Worm (Caenorhabditis elegans) whole organism, L2 larva: ENCODE measurements around the gene mml-1.

Experiments
- F13H6.1 ChIP-seq: sonication (generic microtip); optimal IDR thresholded peaks from 2 replicates; lab custom pipeline; 2016; ENCODE audit warnings: missing genetic modification characterization, missing compliant biosample characterization
- R02D3.7 ChIP-seq: fragments of 150-350 bp; optimal IDR thresholded peaks from 2 replicates; lab custom pipeline; 2014; ENCODE audit warnings: missing biosample characterization, missing genetic modification characterization
- ama-1 ChIP-seq: fragments of 150-350 bp; optimal IDR thresholded peaks from 2 replicates; lab custom pipeline; 2018; ENCODE audit warnings: inconsistent platforms
- dmd-4 ChIP-seq: sonication (generic microtip); optimal IDR thresholded peaks from 2 replicates; lab custom pipeline; 2017; ENCODE audit warnings: missing biosample characterization, missing genetic modification characterization
- egl-27 ChIP-seq: sonication (generic microtip); optimal IDR thresholded peaks from 3 replicates; lab custom pipeline; 2017; ENCODE audit warnings: missing biosample characterization, missing genetic modification reagents, missing genetic modification characterization
- fos-1 ChIP-seq: fragments of 150-350 bp; optimal IDR thresholded peaks from 2 replicates; lab custom pipeline; 2014; ENCODE audit warnings: missing biosample characterization, missing genetic modification characterization
- lsy-2 ChIP-seq, 2 experiments: fragments of 150-350 bp in 1 of 2; sonication (generic microtip) in 1 of 2; optimal IDR thresholded peaks; 2 replicates each; lab custom pipeline; 2014 to 2017; ENCODE audit warnings: missing biosample characterization in 2 of 2, missing genetic modification characterization in 2 of 2
- nhr-10 ChIP-seq: sonication (generic microtip); optimal IDR thresholded peaks from 2 replicates; lab custom pipeline; 2017; ENCODE audit warnings: missing biosample characterization, missing genetic modification characterization
- nhr-11 ChIP-seq: fragments of 150-350 bp; optimal IDR thresholded peaks from 2 replicates; lab custom pipeline; 2014; ENCODE audit warnings: missing biosample characterization, missing genetic modification characterization
- nhr-129 ChIP-seq: fragments of 150-350 bp; optimal IDR thresholded peaks from 2 replicates; lab custom pipeline; 2014; ENCODE audit warnings: missing biosample characterization, missing genetic modification characterization
- nhr-237 ChIP-seq: fragments of 150-350 bp; optimal IDR thresholded peaks from 2 replicates; lab custom pipeline; 2014; ENCODE audit warnings: missing biosample characterization, missing genetic modification characterization
- peb-1 ChIP-seq: fragments of 150-350 bp; optimal IDR thresholded peaks from 2 replicates; lab custom pipeline; 2014; ENCODE audit warnings: missing biosample characterization, missing genetic modification characterization
- sma-9 ChIP-seq, 2 experiments: fragments of 150-350 bp in 1 of 2; sonication (generic microtip) in 1 of 2; optimal IDR thresholded peaks; 2 replicates each; lab custom pipeline; 2014 to 2016; ENCODE audit warnings: missing genetic modification characterization in 2 of 2, mild to moderate bottlenecking in 1 of 2, missing biosample characterization in 1 of 2, missing compliant biosample characterization in 1 of 2, missing genetic modification reagents in 1 of 2, moderate library complexity in 1 of 2

DNA sequence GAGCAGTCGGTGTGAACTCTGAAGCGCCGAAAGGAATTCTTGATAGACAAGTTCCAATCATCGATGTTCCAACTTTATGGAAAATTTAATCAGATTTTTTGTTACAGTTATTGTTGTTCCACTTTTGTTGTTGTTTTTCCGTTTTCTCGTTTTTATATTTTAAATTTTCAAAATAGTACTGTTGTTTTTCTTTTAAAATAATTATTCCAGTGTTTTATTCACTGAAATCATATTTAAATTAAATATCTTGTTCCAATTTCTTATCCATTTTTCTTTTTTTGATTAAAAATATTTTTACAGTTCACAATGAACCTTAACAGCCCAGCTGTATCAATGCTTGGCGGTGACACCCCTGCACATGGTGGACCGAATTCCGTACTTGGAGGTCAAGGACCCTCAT, 9.2 kb upstream of the mml-1 start, which contains the start of gene tbp-1:
- TF ChIP-seq ama-1 (lab: Kevin White, UChicago), result no peak
- TF ChIP-seq egl-27 (tag; lab: Kevin White, UChicago), result no peak
- no peak for TF ChIP-seq dmd-4 (tag; lab: Kevin White, UChicago)
- no peak for TF ChIP-seq nhr-129 (tag; lab: Kevin White, UChicago)
- TF ChIP-seq fos-1, result no peak
- TF ChIP-seq nhr-11 (tag; lab: Kevin White, UChicago), result no peak
- no peak for TF ChIP-seq sma-9 (GFP tag; optimal IDR thresholded peaks at IDR 0.05; lab: Kevin White, UChicago)
- TF ChIP-seq sma-9 (tag; optimal IDR thresholded peaks at IDR 0.05; lab: Kevin White, UChicago), result no peak
- TF ChIP-seq R02D3.7 (tag; lab: Kevin White, UChicago), result no peak
- no peak for TF ChIP-seq nhr-237 (tag; lab: Kevin White, UChicago)
- TF ChIP-seq nhr-10, result no peak
- no peak for TF ChIP-seq lsy-2 (tag; optimal IDR thresholded peaks at IDR 0.05; lab: Kevin White, UChicago)
- no peak for TF ChIP-seq F13H6.1 (tag; lab: Kevin White, UChicago)
- TF ChIP-seq peb-1 (tag; lab: Kevin White, UChicago), result no peak
